Worm (Caenorhabditis elegans) whole organism, L4 larva: ENCODE measurements around the gene F13D12.5.

Experiments
- R02D3.7 ChIP-seq: fragments of 150-350 bp; sonication (generic microtip); optimal IDR thresholded peaks from 3 replicates; lab custom pipeline; 2014; ENCODE audit warnings: missing biosample characterization, missing genetic modification characterization
- Y48G9A.11 ChIP-seq: fragments of 200-800 bp; sonication (Bioruptor generic); IDR thresholded peaks from 2 replicates; pipeline ENCODE4 v1.3.6; 2022; ENCODE audit warnings: missing genetic modification reagents, missing genetic modification characterization, missing compliant biosample characterization
- Y5F2A.4 ChIP-seq: fragments of 200-800 bp; sonication (Bioruptor generic); optimal IDR thresholded peaks from 2 replicates; lab custom pipeline; 2018; ENCODE audit warnings: mild to moderate bottlenecking, missing genetic modification characterization, missing compliant biosample characterization
- ama-1 ChIP-seq: fragments of 150-350 bp; optimal IDR thresholded peaks from 2 replicates; lab custom pipeline; 2014; ENCODE audit warnings: inconsistent platforms, mixed read lengths
- ces-1 ChIP-seq: fragments of 150-350 bp; sonication (generic microtip); optimal IDR thresholded peaks from 4 replicates; lab custom pipeline; 2014; ENCODE audit warnings: missing biosample characterization, missing genetic modification reagents, missing genetic modification characterization
- dmd-6 ChIP-seq: fragments of 200-800 bp; sonication (Bioruptor generic); IDR thresholded peaks from 2 replicates; pipeline ENCODE4 v1.3.6; 2022; ENCODE audit warnings: missing genetic modification reagents, missing genetic modification characterization, missing compliant biosample characterization
- fkh-10 ChIP-seq: fragments of 150-350 bp; optimal IDR thresholded peaks from 2 replicates; lab custom pipeline; 2014; ENCODE audit warnings: missing biosample characterization, missing genetic modification reagents, missing genetic modification characterization
- mdt-29 ChIP-seq: fragments of 200-800 bp; sonication (Bioruptor generic); IDR thresholded peaks from 2 replicates; pipeline ENCODE4 v1.3.6; 2022; ENCODE audit warnings: missing genetic modification reagents, missing genetic modification characterization, missing compliant biosample characterization
- nhr-25 ChIP-seq: sonication (generic microtip); optimal IDR thresholded peaks from 2 replicates; lab custom pipeline; 2017; ENCODE audit warnings: missing genetic modification characterization, mild to moderate bottlenecking, missing compliant biosample characterization, antibody characterized with exemption, moderate library complexity, borderline replicate concordance; ENCODE audit not compliant: insufficient read depth
- nhr-77 ChIP-seq: fragments of 150-350 bp; optimal IDR thresholded peaks from 2 replicates; lab custom pipeline; 2014; ENCODE audit warnings: missing biosample characterization, missing genetic modification characterization
- pqm-1 ChIP-seq: sonication (generic microtip); optimal IDR thresholded peaks from 2 replicates; lab custom pipeline; 2017; ENCODE audit warnings: missing biosample characterization, missing genetic modification characterization
- unc-130 ChIP-seq: sonication (generic microtip); optimal IDR thresholded peaks from 2 replicates; lab custom pipeline; 2016; ENCODE audit warnings: missing genetic modification reagents, missing genetic modification characterization, missing compliant biosample characterization
- unc-62 ChIP-seq, 3 experiments: fragments of 150-350 bp in 1 of 3; sonication (generic microtip); optimal IDR thresholded peaks in 2 of 3; peaks in 1 of 3; 1 replicate in 1 of 3; 2 replicates in 2 of 3; lab custom pipeline; 2014 to 2017; ENCODE audit warnings: missing biosample characterization in 3 of 3, missing genetic modification characterization in 3 of 3, missing genetic modification reagents in 3 of 3, missing genotype in 1 of 3

ce11 chrII:11749490-11750172 is 23.0 kb downstream of the F13D12.5 start:
- TF ChIP-seq pqm-1 (tag; lab: Kevin White, UChicago) (peak; percentile 10), ces-1 (GFP tag; lab: Kevin White, UChicago) (no peak), fkh-10 (peak; percentile 87), dmd-6 (GFP tag; lab: Robert Waterston, UW) (peak; percentile 62), nhr-77 (tag; lab: Kevin White, UChicago) (peak; percentile 3), nhr-25 (tag; lab: Kevin White, UChicago) (peak; percentile 10), ama-1 (lab: Kevin White, UChicago) (no peak), mdt-29 (peak; percentile 68; the same call in 1 of the 2 replicates), Y5F2A.4 (GFP tag; lab: Kevin White, UChicago) (no peak), unc-62 (GFP tag; optimal IDR thresholded peaks at IDR 0.05 in 1 of 2; lab: Kevin White, UChicago) (peak in 1 of 2 experiments; percentile 98), unc-62 (tag; optimal IDR thresholded peaks at IDR 0.05; lab: Kevin White, UChicago) (no peak), Y48G9A.11 (GFP tag; lab: Robert Waterston, UW) (no peak), unc-130 (no peak), R02D3.7 (tag; lab: Kevin White, UChicago) (no peak)
